Fruit fly (Drosophila melanogaster) whole organism, wandering third instar larva: Measurements from ENCODE around the gene CG32270.
A peak's percentile ranks its signal among the peaks of the same experiment; 100 is the strongest.

Source experiments
- Abd-B ChIP-seq: fragments of >200 bp; optimal IDR thresholded peaks from 2 replicates; lab custom pipeline; 2017; ENCODE audit warnings: missing biosample characterization, missing genetic modification characterization
- CG32264 ChIP-seq: fragments of 200-800 bp; sonication (Bioruptor generic); optimal IDR thresholded peaks from 2 replicates; lab custom pipeline; 2016; ENCODE audit warnings: missing biosample characterization, missing genetic modification characterization
- CG9705 ChIP-seq: fragments of 200-800 bp; sonication (Bioruptor generic); optimal IDR thresholded peaks from 2 replicates; lab custom pipeline; 2018; ENCODE audit warnings: missing biosample characterization, mild to moderate bottlenecking, missing genetic modification characterization
- CrebA ChIP-seq: fragments of 200-800 bp; sonication (Bioruptor generic); optimal IDR thresholded peaks from 2 replicates; lab custom pipeline; 2016; ENCODE audit warnings: missing biosample characterization, mild to moderate bottlenecking, missing genetic modification characterization, borderline replicate concordance
- Dfd ChIP-seq: fragments of >200 bp; optimal IDR thresholded peaks from 2 replicates; lab custom pipeline; 2017; ENCODE audit warnings: missing biosample characterization, missing genetic modification characterization
- Dif ChIP-seq: fragments of 200-275, 200-300 bp; sonication (Bioruptor generic); optimal IDR thresholded peaks from 2 replicates; lab custom pipeline; 2018; ENCODE audit warnings: missing biosample characterization, missing genetic modification characterization; ENCODE audit not compliant: partially characterized antibody
- GATAd ChIP-seq: sonication (Bioruptor generic); optimal IDR thresholded peaks from 2 replicates; lab custom pipeline; 2016; ENCODE audit warnings: missing biosample characterization, missing genetic modification characterization
- HLH106 ChIP-seq: fragments of 200-800 bp; optimal IDR thresholded peaks from 3 replicates; lab custom pipeline; 2019; ENCODE audit warnings: missing biosample characterization, mild to moderate bottlenecking, missing genetic modification characterization, moderate library complexity
- Hnf4 ChIP-seq: fragments of 200-800 bp; sonication (Bioruptor generic); optimal IDR thresholded peaks from 2 replicates; lab custom pipeline; 2016; ENCODE audit warnings: missing biosample characterization, mild to moderate bottlenecking, missing genetic modification characterization
- Hr78 ChIP-seq: fragments of >200 bp; optimal IDR thresholded peaks from 2 replicates; lab custom pipeline; 2017; ENCODE audit warnings: missing biosample characterization, missing genetic modification characterization
- Hr83 ChIP-seq: fragments of 200-300 bp; sonication (Bioruptor generic); optimal IDR thresholded peaks from 2 replicates; lab custom pipeline; 2016; ENCODE audit warnings: missing biosample characterization, mild to moderate bottlenecking, missing genetic modification characterization, moderate library complexity; ENCODE audit not compliant: poor library complexity, severe bottlenecking
- Jra ChIP-seq: sonication (Bioruptor generic); optimal IDR thresholded peaks from 2 replicates; lab custom pipeline; 2016; ENCODE audit warnings: missing biosample characterization, missing genetic modification characterization
- Mio ChIP-seq: sonication (Bioruptor generic); optimal IDR thresholded peaks from 2 replicates; lab custom pipeline; 2016; ENCODE audit warnings: missing biosample characterization, missing genetic modification characterization
- Myc ChIP-seq: fragments of >200 bp; optimal IDR thresholded peaks from 2 replicates; lab custom pipeline; 2017
- N ChIP-seq: fragments of >200 bp; optimal IDR thresholded peaks from 2 replicates; lab custom pipeline; 2018; ENCODE audit warnings: missing biosample characterization, missing external identifiers, missing genetic modification characterization
- OdsH ChIP-seq: fragments of 200-800 bp; sonication (Bioruptor generic); optimal IDR thresholded peaks from 2 replicates; lab custom pipeline; 2016; ENCODE audit warnings: missing biosample characterization, mild to moderate bottlenecking, missing genetic modification characterization
- Rel ChIP-seq, 2 experiments: fragments of 200-800 bp; sonication (Bioruptor generic) in 1 of 2; optimal IDR thresholded peaks; 2 replicates in 1 of 2; 3 replicates in 1 of 2; lab custom pipeline; 2016 to 2019; ENCODE audit warnings: mild to moderate bottlenecking in 2 of 2, missing biosample characterization in 2 of 2, missing genetic modification characterization in 2 of 2, moderate library complexity in 1 of 2
- Sp1 ChIP-seq: fragments of 200-800 bp; sonication (Bioruptor generic); optimal IDR thresholded peaks from 3 replicates; lab custom pipeline; 2019; ENCODE audit warnings: missing biosample characterization, mild to moderate bottlenecking, missing genetic modification characterization, moderate library complexity
- Vsx2 ChIP-seq: fragments of 200-300, 225-300 bp; sonication (Bioruptor generic); optimal IDR thresholded peaks from 2 replicates; lab custom pipeline; 2018; ENCODE audit warnings: missing biosample characterization, missing genetic modification characterization; ENCODE audit not compliant: partially characterized antibody
- br ChIP-seq: fragments of 200-800 bp; sonication (Bioruptor generic); optimal IDR thresholded peaks from 2 replicates; lab custom pipeline; 2016; ENCODE audit warnings: missing biosample characterization, missing genetic modification characterization
- brk ChIP-seq: fragments of 200-800 bp; sonication (Bioruptor generic); optimal IDR thresholded peaks from 2 replicates; lab custom pipeline; 2016; ENCODE audit warnings: missing biosample characterization, mild to moderate bottlenecking, missing genetic modification characterization
- dl ChIP-seq, 2 experiments: fragments of 175-275, 200-275 bp in 1 of 2; fragments of 200-275 bp in 1 of 2; sonication (Bioruptor generic); optimal IDR thresholded peaks; lab custom pipeline; 2018; ENCODE audit warnings: mild to moderate bottlenecking in 2 of 2, missing biosample characterization in 2 of 2, missing genetic modification characterization in 2 of 2, moderate library complexity in 2 of 2; ENCODE audit not compliant: partially characterized antibody in 2 of 2, insufficient read depth in 1 of 2
- dmrt93B ChIP-seq: fragments of 200-800 bp; sonication (Bioruptor generic); optimal IDR thresholded peaks from 2 replicates; lab custom pipeline; 2018; ENCODE audit warnings: missing biosample characterization, mild to moderate bottlenecking, missing genetic modification characterization
- dsf ChIP-seq: sonication (Bioruptor generic); optimal IDR thresholded peaks from 2 replicates; lab custom pipeline; 2016; ENCODE audit warnings: missing biosample characterization, missing genetic modification characterization, borderline replicate concordance
- ey ChIP-seq: fragments of 200-800 bp; sonication (Bioruptor generic); optimal IDR thresholded peaks from 2 replicates; lab custom pipeline; 2016; ENCODE audit warnings: missing biosample characterization, missing genetic modification characterization
- foxo ChIP-seq, 2 experiments: fragments of 200-800 bp; sonication (Bioruptor generic); optimal IDR thresholded peaks; 2 replicates in 1 of 2; 3 replicates in 1 of 2; lab custom pipeline; 2016 to 2017; ENCODE audit warnings: missing biosample characterization in 2 of 2, missing genetic modification characterization in 2 of 2
- fru ChIP-seq: fragments of 200-800 bp; sonication (Bioruptor generic); optimal IDR thresholded peaks from 3 replicates; lab custom pipeline; 2016; ENCODE audit warnings: missing biosample characterization, mild to moderate bottlenecking, missing genetic modification characterization
- h ChIP-seq: fragments of 200-800 bp; sonication (Bioruptor generic); optimal IDR thresholded peaks from 3 replicates; lab custom pipeline; 2016; ENCODE audit warnings: missing biosample characterization, mild to moderate bottlenecking, missing genetic modification characterization
- jim ChIP-seq: fragments of 175-275, 200-325 bp; sonication (Bioruptor generic); optimal IDR thresholded peaks from 2 replicates; lab custom pipeline; 2016; ENCODE audit warnings: missing biosample characterization, mild to moderate bottlenecking, missing genetic modification characterization
- lola ChIP-seq: fragments of >200 bp; optimal IDR thresholded peaks from 2 replicates; lab custom pipeline; 2017; ENCODE audit warnings: missing biosample characterization, missing genetic modification characterization
- pan ChIP-seq: fragments of >200 bp; optimal IDR thresholded peaks from 2 replicates; lab custom pipeline; 2017
- psq ChIP-seq: fragments of 200-800 bp; sonication (Bioruptor generic); optimal IDR thresholded peaks from 3 replicates; lab custom pipeline; 2017; ENCODE audit warnings: missing biosample characterization, mild to moderate bottlenecking, missing genetic modification characterization, moderate library complexity
- rgr ChIP-seq: fragments of 200-800 bp; sonication (Bioruptor generic); optimal IDR thresholded peaks from 3 replicates; lab custom pipeline; 2016; ENCODE audit warnings: missing biosample characterization, mild to moderate bottlenecking, missing genetic modification characterization
- sage ChIP-seq: fragments of 200-800 bp; sonication (Bioruptor generic); optimal IDR thresholded peaks from 2 replicates; lab custom pipeline; 2016; ENCODE audit warnings: missing biosample characterization, mild to moderate bottlenecking, missing genetic modification characterization
- sv ChIP-seq: fragments of 200-800 bp; sonication (Bioruptor generic); optimal IDR thresholded peaks from 3 replicates; lab custom pipeline; 2016; ENCODE audit warnings: missing biosample characterization, missing genetic modification characterization
- tai ChIP-seq: sonication (Bioruptor generic); optimal IDR thresholded peaks from 2 replicates; lab custom pipeline; 2016; ENCODE audit warnings: missing biosample characterization, missing genetic modification characterization
- usp ChIP-seq: fragments of >200 bp; optimal IDR thresholded peaks from 2 replicates; lab custom pipeline; 2017; ENCODE audit warnings: missing biosample characterization, missing genetic modification characterization
- woc ChIP-seq: sonication (Bioruptor generic); optimal IDR thresholded peaks from 2 replicates; lab custom pipeline; 2016; ENCODE audit warnings: missing biosample characterization, mild to moderate bottlenecking, missing genetic modification characterization

The CG32270 gene

DNA sequence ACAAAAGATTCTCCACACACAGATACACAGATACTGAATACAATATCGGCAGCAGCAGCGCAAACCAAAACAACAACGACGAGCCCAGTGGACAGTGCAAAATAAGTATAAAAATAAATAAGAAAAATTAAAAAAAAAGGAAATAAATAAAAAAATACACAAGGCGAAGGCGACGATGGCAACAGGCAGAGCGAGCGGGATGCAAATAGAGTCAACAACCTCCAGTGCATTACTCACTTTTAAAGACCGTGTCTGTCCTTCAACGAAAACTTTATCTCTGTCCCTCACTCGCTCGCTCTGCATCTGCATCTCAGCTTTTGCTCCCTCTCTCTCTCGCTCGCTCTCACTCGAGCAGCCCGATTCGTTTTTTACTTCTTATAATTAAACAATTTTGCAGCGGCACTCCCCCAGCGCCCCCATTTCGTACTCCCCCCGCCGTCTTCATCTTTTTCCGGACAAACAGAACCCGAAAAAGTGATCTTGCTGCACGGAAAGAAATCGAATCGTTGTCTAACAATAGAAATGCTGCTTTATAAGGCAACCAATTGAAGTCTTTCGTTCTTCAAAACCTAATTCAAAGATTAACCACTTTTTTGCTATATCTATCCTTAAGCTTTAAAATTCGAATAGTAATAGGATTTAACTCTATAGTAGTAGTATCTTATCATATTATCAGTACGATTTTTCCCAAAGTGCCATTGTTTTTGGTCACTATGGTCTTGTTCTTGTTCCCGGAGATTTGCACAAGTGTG lies 37.8 kb upstream of the CG32270 start:
- TF ChIP-seq sage (GFP tag; lab: Kevin White, UChicago): peak; percentile 97
- TF ChIP-seq CrebA (GFP tag; lab: Kevin White, UChicago): peak; percentile 99
- TF ChIP-seq Hr83 (GFP tag; lab: Kevin White, UChicago): peak; percentile 63
- TF ChIP-seq CG32264 (GFP tag; lab: Kevin White, UChicago): peak; percentile 82
- peak; percentile 100 for TF ChIP-seq Rel (GFP tag; optimal IDR thresholded peaks at IDR 0.05; lab: Kevin White, UChicago)
- TF ChIP-seq Rel (tag; optimal IDR thresholded peaks at IDR 0.05; lab: Kevin White, UChicago): peak; percentile 91
- TF ChIP-seq fru (GFP tag; lab: Kevin White, UChicago): peak; percentile 96
- TF ChIP-seq OdsH (GFP tag; lab: Kevin White, UChicago): peak; percentile 85
- TF ChIP-seq jim (GFP tag; lab: Kevin White, UChicago): peak; percentile 99
- TF ChIP-seq tai (GFP tag; lab: Kevin White, UChicago): peak; percentile 80
- TF ChIP-seq rgr (GFP tag; lab: Kevin White, UChicago): peak; percentile 88
- TF ChIP-seq Sp1 (GFP tag; lab: Kevin White, UChicago): peak; percentile 99
- TF ChIP-seq pan (lab: Kevin White, UChicago): no peak
- TF ChIP-seq Vsx2 (GFP tag; lab: Kevin White, UChicago): no peak
- peak; percentile 89 for TF ChIP-seq Jra (GFP tag; lab: Kevin White, UChicago)
- peak; percentile 89 for TF ChIP-seq brk (GFP tag; lab: Kevin White, UChicago)
- peak; percentile 90 for TF ChIP-seq br
- TF ChIP-seq GATAd: peak; percentile 25
- TF ChIP-seq woc (GFP tag; lab: Kevin White, UChicago): peak; percentile 86
- peak; percentile 61 for TF ChIP-seq Dif (GFP tag; lab: Kevin White, UChicago)
- TF ChIP-seq Abd-B (GFP tag; lab: Kevin White, UChicago): no peak
- TF ChIP-seq ey (GFP tag; lab: Kevin White, UChicago): peak; percentile 96
- TF ChIP-seq dmrt93B (GFP tag; lab: Kevin White, UChicago): peak; percentile 73
- peak; percentile 89 for TF ChIP-seq h (GFP tag; lab: Kevin White, UChicago)
- no peak for TF ChIP-seq sv (GFP tag; lab: Kevin White, UChicago)
- no peak for TF ChIP-seq dsf (GFP tag; lab: Kevin White, UChicago)
- peak; percentile 74 to 95 for TF ChIP-seq foxo (GFP tag; optimal IDR thresholded peaks at IDR 0.05; lab: Kevin White, UChicago)
- TF ChIP-seq dl (GFP tag; optimal IDR thresholded peaks at IDR 0.05; lab: Kevin White, UChicago; ENCODE audit: insufficient read depth in 1 of 2, partially characterized antibody in 2 of 2): peak; percentile 32 to 59
- peak; percentile 90 for TF ChIP-seq HLH106 (tag; lab: Kevin White, UChicago)
- TF ChIP-seq psq (GFP tag; lab: Kevin White, UChicago): peak; percentile 87
- peak; percentile 58 for TF ChIP-seq Hnf4
- TF ChIP-seq lola (GFP tag; lab: Kevin White, UChicago): no peak
- TF ChIP-seq usp (GFP tag; lab: Kevin White, UChicago): no peak
- peak; percentile 69 for TF ChIP-seq CG9705 (GFP tag; lab: Kevin White, UChicago)
- TF ChIP-seq, all 38 proteins: peak for 26

DNA sequence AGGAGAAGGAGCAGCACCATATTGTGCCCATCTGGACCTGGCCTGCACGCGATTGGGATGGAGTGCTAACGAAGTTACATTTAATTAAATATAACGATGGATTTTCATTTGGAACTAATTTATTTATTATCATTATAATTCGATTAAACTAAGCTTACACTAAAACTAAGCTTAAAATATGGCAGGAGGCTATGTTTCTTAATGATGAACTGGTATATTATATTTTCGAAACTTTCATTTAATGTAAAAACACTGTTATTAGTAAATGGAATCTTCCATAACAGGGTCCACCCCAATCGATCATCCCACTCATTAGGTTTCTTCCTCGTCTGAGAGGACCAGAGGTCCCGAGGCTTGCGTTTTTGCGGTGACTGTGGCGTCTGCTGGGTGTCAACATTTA lies 36.4 kb upstream of the CG32270 start:
- TF ChIP-seq dmrt93B (GFP tag; lab: Kevin White, UChicago) (peak; percentile 42), GATAd (no peak), psq (GFP tag; lab: Kevin White, UChicago) (peak; percentile 67), Hr78 (GFP tag; lab: Kevin White, UChicago) (no peak), Sp1 (GFP tag; lab: Kevin White, UChicago) (peak; percentile 91), usp (GFP tag; lab: Kevin White, UChicago) (no peak), fru (GFP tag; lab: Kevin White, UChicago) (peak; percentile 88), Hr83 (GFP tag; lab: Kevin White, UChicago) (no peak), jim (GFP tag; lab: Kevin White, UChicago) (no peak), rgr (GFP tag; lab: Kevin White, UChicago) (peak; percentile 70), Jra (GFP tag; lab: Kevin White, UChicago) (no peak), Mio (GFP tag; lab: Kevin White, UChicago) (no peak), Vsx2 (GFP tag; lab: Kevin White, UChicago) (no peak), OdsH (GFP tag; lab: Kevin White, UChicago) (peak; percentile 86), Abd-B (GFP tag; lab: Kevin White, UChicago) (no peak), Hnf4 (peak; percentile 61), CrebA (GFP tag; lab: Kevin White, UChicago) (peak; percentile 78), woc (GFP tag; lab: Kevin White, UChicago) (peak; percentile 38), pan (lab: Kevin White, UChicago) (no peak), ey (GFP tag; lab: Kevin White, UChicago) (peak; percentile 73), Myc (lab: Kevin White, UChicago) (no peak), Rel (GFP tag; optimal IDR thresholded peaks at IDR 0.05; lab: Kevin White, UChicago) (peak; percentile 25), Rel (tag; optimal IDR thresholded peaks at IDR 0.05; lab: Kevin White, UChicago) (peak; percentile 17), lola (GFP tag; lab: Kevin White, UChicago) (no peak), sv (GFP tag; lab: Kevin White, UChicago) (no peak), sage (GFP tag; lab: Kevin White, UChicago) (peak; percentile 43), Dfd (GFP tag; lab: Kevin White, UChicago) (no peak), dl (GFP tag; optimal IDR thresholded peaks at IDR 0.05; lab: Kevin White, UChicago; ENCODE audit: insufficient read depth in 1 of 2, partially characterized antibody in 2 of 2) (no peak), br (peak; percentile 86), Dif (GFP tag; lab: Kevin White, UChicago) (no peak), CG9705 (GFP tag; lab: Kevin White, UChicago) (peak; percentile 46), N (no peak), foxo (GFP tag; optimal IDR thresholded peaks at IDR 0.05; lab: Kevin White, UChicago) (peak in 1 of 2 experiments; percentile 73), h (GFP tag; lab: Kevin White, UChicago) (peak; percentile 71), CG32264 (GFP tag; lab: Kevin White, UChicago) (peak; percentile 28), tai (GFP tag; lab: Kevin White, UChicago) (peak; percentile 52), HLH106 (tag; lab: Kevin White, UChicago) (peak; percentile 83), brk (GFP tag; lab: Kevin White, UChicago) (peak; percentile 72), dsf (GFP tag; lab: Kevin White, UChicago) (no peak)
- TF ChIP-seq, all 38 proteins: peak for 20
